Fruit fly (Drosophila melanogaster) whole organism: ENCODE measurements around the gene CG9518.

Source experiments
- CG8478 ChIP-seq: fragments of >200 bp; optimal IDR thresholded peaks from 2 replicates; lab custom pipeline; 2018; ENCODE audit warnings: inconsistent platforms
- Dll ChIP-seq: fragments of >200 bp; optimal IDR thresholded peaks from 2 replicates; lab custom pipeline; 2017
- EcR ChIP-seq, 2 experiments: fragments of >200 bp; optimal IDR thresholded peaks; 2 replicates each; lab custom pipeline; 2017; ENCODE audit warnings: missing biosample characterization in 2 of 2, missing genetic modification characterization in 2 of 2, missing genetic modification reagents in 2 of 2
- pan ChIP-seq: fragments of >200 bp; optimal IDR thresholded peaks from 2 replicates; lab custom pipeline; 2017
- psq ChIP-seq: fragments of >200 bp; optimal IDR thresholded peaks from 2 replicates; lab custom pipeline; 2017
- usp ChIP-seq: fragments of >200 bp; optimal IDR thresholded peaks from 2 replicates; lab custom pipeline; 2017; ENCODE audit warnings: missing biosample characterization, missing genetic modification characterization, mixed read lengths

The CG9518 gene

dm6 chrX:14871028-14871427, at the start of gene CG9518:
Gene CG9518, minus strand, starts transcription at chrX:14871181.
- TF ChIP-seq psq (no peak), pan (lab: Kevin White, UChicago) (no peak), EcR (GFP tag; optimal IDR thresholded peaks at IDR 0.05; lab: Kevin White, UChicago) (no peak), usp (GFP tag; lab: Kevin White, UChicago) (no peak), Dll (lab: Kevin White, UChicago) (no peak)

- TF ChIP-seq psq (no peak), EcR (GFP tag; optimal IDR thresholded peaks at IDR 0.05; lab: Kevin White, UChicago) (peak in 1 of 2 experiments; percentile 17)
Measured at dm6 chrX:14918750-14919247, 47.8 kb upstream of the CG9518 start, which contains the start of gene Eo. Gene Eo, minus strand, starts transcription at chrX:14918800.

- no peak for TF ChIP-seq psq
- TF ChIP-seq CG8478 (lab: Kevin White, UChicago): no peak
- no peak for TF ChIP-seq EcR (GFP tag; optimal IDR thresholded peaks at IDR 0.05; lab: Kevin White, UChicago)
- TF ChIP-seq pan (lab: Kevin White, UChicago): no peak
- TF ChIP-seq usp (GFP tag; lab: Kevin White, UChicago): no peak
- no peak for TF ChIP-seq Dll (lab: Kevin White, UChicago)
Measured at dm6 chrX:14913706-14914303, 42.8 kb upstream of the CG9518 start, which contains the start of gene CG12398. Gene CG12398, minus strand, starts transcription at chrX:14913812.

dm6 chrX:14910464-14911349, 39.7 kb upstream of the CG9518 start, which contains the start of gene CG14406:
Gene CG14406, minus strand, starts transcription at chrX:14910845.
- TF ChIP-seq CG8478 (lab: Kevin White, UChicago): no peak
- TF ChIP-seq pan (lab: Kevin White, UChicago): no peak
- no peak for TF ChIP-seq usp (GFP tag; lab: Kevin White, UChicago)
- TF ChIP-seq psq: no peak
- peak in 1 of 2 experiments; percentile 1 for TF ChIP-seq EcR (GFP tag; optimal IDR thresholded peaks at IDR 0.05; lab: Kevin White, UChicago)
- no peak for TF ChIP-seq Dll (lab: Kevin White, UChicago)

dm6 chrX:14909658-14910378, 38.8 kb upstream of the CG9518 start, which contains the start of gene fiz:
Gene fiz, minus strand, starts transcription at chrX:14909708.
- TF ChIP-seq pan (lab: Kevin White, UChicago) (no peak), EcR (GFP tag; optimal IDR thresholded peaks at IDR 0.05; lab: Kevin White, UChicago) (no peak), Dll (lab: Kevin White, UChicago) (no peak), psq (no peak), usp (GFP tag; lab: Kevin White, UChicago) (no peak)

dm6 chrX:14909051-14909450, 38.1 kb upstream of the CG9518 start:
- no peak for TF ChIP-seq pan (lab: Kevin White, UChicago)
- no peak for TF ChIP-seq CG8478 (lab: Kevin White, UChicago)
- no peak for TF ChIP-seq usp (GFP tag; lab: Kevin White, UChicago)
- TF ChIP-seq psq: no peak
- no peak for TF ChIP-seq Dll (lab: Kevin White, UChicago)
- TF ChIP-seq EcR (GFP tag; optimal IDR thresholded peaks at IDR 0.05; lab: Kevin White, UChicago): no peak

- TF ChIP-seq pan (lab: Kevin White, UChicago) (no peak), usp (GFP tag; lab: Kevin White, UChicago) (no peak), psq (no peak), EcR (GFP tag; optimal IDR thresholded peaks at IDR 0.05; lab: Kevin White, UChicago) (no peak), Dll (lab: Kevin White, UChicago) (no peak), CG8478 (lab: Kevin White, UChicago) (no peak)
Measured at dm6 chrX:14905499-14906044, 34.6 kb upstream of the CG9518 start, which contains the start of gene CG9512. Gene CG9512, minus strand, starts transcription at chrX:14905549.

- no peak for TF ChIP-seq CG8478 (lab: Kevin White, UChicago)
- TF ChIP-seq psq: no peak
- TF ChIP-seq EcR (GFP tag; optimal IDR thresholded peaks at IDR 0.05; lab: Kevin White, UChicago): no peak
- TF ChIP-seq usp (GFP tag; lab: Kevin White, UChicago): no peak
- TF ChIP-seq pan (lab: Kevin White, UChicago): no peak
- TF ChIP-seq Dll (lab: Kevin White, UChicago): no peak
Measured at dm6 chrX:14897592-14897991, 26.6 kb upstream of the CG9518 start.

dm6 chrX:14896791-14897190, 25.8 kb upstream of the CG9518 start, which contains the start of gene CG9514:
Gene CG9514, minus strand, starts transcription at chrX:14896891.
- TF ChIP-seq usp (GFP tag; lab: Kevin White, UChicago) (no peak), pan (lab: Kevin White, UChicago) (no peak), Dll (lab: Kevin White, UChicago) (no peak)

- no peak for TF ChIP-seq usp (GFP tag; lab: Kevin White, UChicago)
- no peak for TF ChIP-seq EcR (GFP tag; optimal IDR thresholded peaks at IDR 0.05; lab: Kevin White, UChicago)
- no peak for TF ChIP-seq CG8478 (lab: Kevin White, UChicago)
- TF ChIP-seq pan (lab: Kevin White, UChicago): no peak
- TF ChIP-seq psq: no peak
- no peak for TF ChIP-seq Dll (lab: Kevin White, UChicago)
Measured at dm6 chrX:14896310-14896709, 25.3 kb upstream of the CG9518 start.

- no peak for TF ChIP-seq pan (lab: Kevin White, UChicago)
Measured at dm6 chrX:14893872-14894271, 22.9 kb upstream of the CG9518 start.
